Worm (Caenorhabditis elegans) whole organism, mixed stage, embryonic: ENCODE measurements around the gene Y62H9A.16.

Source experiments
- elt-3 ChIP-seq: fragments of 150-350 bp; optimal IDR thresholded peaks from 2 replicates; lab custom pipeline; 2014; ENCODE audit warnings: missing biosample characterization, missing genetic modification characterization
- ham-2 ChIP-seq: fragments of 200-800 bp; sonication (Bioruptor generic); optimal IDR thresholded peaks from 2 replicates; lab custom pipeline; 2018; ENCODE audit warnings: mild to moderate bottlenecking, missing genetic modification characterization, missing compliant biosample characterization
- mls-2 ChIP-seq: sonication (generic microtip); optimal IDR thresholded peaks from 2 replicates; lab custom pipeline; 2016; ENCODE audit warnings: mild to moderate bottlenecking, missing genetic modification characterization, moderate library complexity, missing compliant biosample characterization
- nhr-12 ChIP-seq: fragments of 150-350 bp; optimal IDR thresholded peaks from 2 replicates; lab custom pipeline; 2014; ENCODE audit warnings: missing biosample characterization, missing genetic modification characterization
- nhr-237 ChIP-seq: fragments of 150-350 bp; optimal IDR thresholded peaks from 2 replicates; lab custom pipeline; 2014; ENCODE audit warnings: missing biosample characterization, missing genetic modification characterization
- nhr-28 ChIP-seq: fragments of 150-350 bp; optimal IDR thresholded peaks from 2 replicates; lab custom pipeline; 2014; ENCODE audit warnings: missing biosample characterization, missing genetic modification characterization
- nhr-76 ChIP-seq: sonication (generic microtip); optimal IDR thresholded peaks from 2 replicates; lab custom pipeline; 2017; ENCODE audit warnings: missing biosample characterization, missing genetic modification characterization
- pha-4 ChIP-seq: fragments of 150-350 bp; optimal IDR thresholded peaks from 2 replicates; lab custom pipeline; 2018; ENCODE audit warnings: missing biosample characterization, missing genetic modification reagents, missing genetic modification characterization

ce11 chrX:11898040-11898439, 20.1 kb upstream of the Y62H9A.16 start, which contains the start of gene Y62H9A.9:
- TF ChIP-seq pha-4 (tag; lab: Kevin White, UChicago) (no peak), ham-2 (GFP tag; lab: Kevin White, UChicago) (no peak), nhr-12 (no peak), nhr-237 (tag; lab: Kevin White, UChicago) (no peak), nhr-28 (no peak), nhr-76 (tag; lab: Kevin White, UChicago) (no peak), mls-2 (tag; lab: Kevin White, UChicago) (no peak), elt-3 (tag; lab: Kevin White, UChicago) (no peak)
